Worm (Caenorhabditis elegans): ENCODE results near the gene hum-10.

The hum-10 gene

ce11 chrX:4740630-4741029 is 41.5 kb downstream of the hum-10 start:
- TF ChIP-seq daf-12 (tag; optimal IDR thresholded peaks at IDR 0.05) (no peak), nhr-67 (tag; optimal IDR thresholded peaks at IDR 0.05) (no peak), lsy-12 (tag; optimal IDR thresholded peaks at IDR 0.05) (no peak), nhr-25 (tag; optimal IDR thresholded peaks at IDR 0.05) (no peak), mml-1 (tag; optimal IDR thresholded peaks at IDR 0.05) (no peak), zag-1 (tag; optimal IDR thresholded peaks at IDR 0.05) (no peak), hmg-11 (tag; optimal IDR thresholded peaks at IDR 0.05) (no peak), ceh-28 (tag; optimal IDR thresholded peaks at IDR 0.05) (no peak), mdl-1 (tag; optimal IDR thresholded peaks at IDR 0.05) (peak; percentile 5)

- TF ChIP-seq nhr-25 (tag; optimal IDR thresholded peaks at IDR 0.05) (no peak), mml-1 (tag; optimal IDR thresholded peaks at IDR 0.05) (no peak), pqm-1 (tag; optimal IDR thresholded peaks at IDR 0.05) (no peak), jun-1 (tag; optimal IDR thresholded peaks at IDR 0.05) (no peak), lsy-12 (tag; optimal IDR thresholded peaks at IDR 0.05) (no peak), hmg-11 (tag; optimal IDR thresholded peaks at IDR 0.05) (no peak), tbx-2 (tag; optimal IDR thresholded peaks at IDR 0.05) (no peak), ceh-16 (tag; optimal IDR thresholded peaks at IDR 0.05) (no peak), unc-62 (GFP tag; optimal IDR thresholded peaks at IDR 0.05) (no peak)
Observed at ce11 chrX:4732752-4733151, 49.3 kb downstream of the hum-10 start, which contains the start of gene aman-1. Gene aman-1, plus strand, starts transcription at chrX:4733095.

All from whole organism, L3 larva.